Fruit fly (Drosophila melanogaster) whole organism, wandering third instar larva: Measurements from ENCODE around the gene CG7970.

Experiments
- Abd-B ChIP-seq: fragments of >200 bp; optimal IDR thresholded peaks from 2 replicates; lab custom pipeline; 2017; ENCODE audit warnings: missing biosample characterization, missing genetic modification characterization
- CG32264 ChIP-seq: fragments of 200-800 bp; sonication (Bioruptor generic); optimal IDR thresholded peaks from 2 replicates; lab custom pipeline; 2016; ENCODE audit warnings: missing biosample characterization, missing genetic modification characterization
- CG9705 ChIP-seq: fragments of 200-800 bp; sonication (Bioruptor generic); optimal IDR thresholded peaks from 2 replicates; lab custom pipeline; 2018; ENCODE audit warnings: missing biosample characterization, mild to moderate bottlenecking, missing genetic modification characterization
- CrebA ChIP-seq: fragments of 200-800 bp; sonication (Bioruptor generic); optimal IDR thresholded peaks from 2 replicates; lab custom pipeline; 2016; ENCODE audit warnings: missing biosample characterization, mild to moderate bottlenecking, missing genetic modification characterization, borderline replicate concordance
- Dfd ChIP-seq: fragments of >200 bp; optimal IDR thresholded peaks from 2 replicates; lab custom pipeline; 2017; ENCODE audit warnings: missing biosample characterization, missing genetic modification characterization
- Dif ChIP-seq: fragments of 200-275, 200-300 bp; sonication (Bioruptor generic); optimal IDR thresholded peaks from 2 replicates; lab custom pipeline; 2018; ENCODE audit warnings: missing biosample characterization, missing genetic modification characterization; ENCODE audit not compliant: partially characterized antibody
- GATAd ChIP-seq: sonication (Bioruptor generic); optimal IDR thresholded peaks from 2 replicates; lab custom pipeline; 2016; ENCODE audit warnings: missing biosample characterization, missing genetic modification characterization
- HLH106 ChIP-seq: fragments of 200-800 bp; optimal IDR thresholded peaks from 3 replicates; lab custom pipeline; 2019; ENCODE audit warnings: missing biosample characterization, mild to moderate bottlenecking, missing genetic modification characterization, moderate library complexity
- Hnf4 ChIP-seq: fragments of 200-800 bp; sonication (Bioruptor generic); optimal IDR thresholded peaks from 2 replicates; lab custom pipeline; 2016; ENCODE audit warnings: missing biosample characterization, mild to moderate bottlenecking, missing genetic modification characterization
- Hr78 ChIP-seq: fragments of >200 bp; optimal IDR thresholded peaks from 2 replicates; lab custom pipeline; 2017; ENCODE audit warnings: missing biosample characterization, missing genetic modification characterization
- Hr83 ChIP-seq: fragments of 200-300 bp; sonication (Bioruptor generic); optimal IDR thresholded peaks from 2 replicates; lab custom pipeline; 2016; ENCODE audit warnings: missing biosample characterization, mild to moderate bottlenecking, missing genetic modification characterization, moderate library complexity; ENCODE audit not compliant: poor library complexity, severe bottlenecking
- Jra ChIP-seq: sonication (Bioruptor generic); optimal IDR thresholded peaks from 2 replicates; lab custom pipeline; 2016; ENCODE audit warnings: missing biosample characterization, missing genetic modification characterization
- Mio ChIP-seq: sonication (Bioruptor generic); optimal IDR thresholded peaks from 2 replicates; lab custom pipeline; 2016; ENCODE audit warnings: missing biosample characterization, missing genetic modification characterization
- Myc ChIP-seq: fragments of >200 bp; optimal IDR thresholded peaks from 2 replicates; lab custom pipeline; 2017
- N ChIP-seq: fragments of >200 bp; optimal IDR thresholded peaks from 2 replicates; lab custom pipeline; 2018; ENCODE audit warnings: missing biosample characterization, missing external identifiers, missing genetic modification characterization
- OdsH ChIP-seq: fragments of 200-800 bp; sonication (Bioruptor generic); optimal IDR thresholded peaks from 2 replicates; lab custom pipeline; 2016; ENCODE audit warnings: missing biosample characterization, mild to moderate bottlenecking, missing genetic modification characterization
- Rel ChIP-seq, 2 experiments: fragments of 200-800 bp; sonication (Bioruptor generic) in 1 of 2; optimal IDR thresholded peaks; 2 replicates in 1 of 2; 3 replicates in 1 of 2; lab custom pipeline; 2016 to 2019; ENCODE audit warnings: mild to moderate bottlenecking in 2 of 2, missing biosample characterization in 2 of 2, missing genetic modification characterization in 2 of 2, moderate library complexity in 1 of 2
- Sp1 ChIP-seq: fragments of 200-800 bp; sonication (Bioruptor generic); optimal IDR thresholded peaks from 3 replicates; lab custom pipeline; 2019; ENCODE audit warnings: missing biosample characterization, mild to moderate bottlenecking, missing genetic modification characterization, moderate library complexity
- Vsx2 ChIP-seq: fragments of 200-300, 225-300 bp; sonication (Bioruptor generic); optimal IDR thresholded peaks from 2 replicates; lab custom pipeline; 2018; ENCODE audit warnings: missing biosample characterization, missing genetic modification characterization; ENCODE audit not compliant: partially characterized antibody
- br ChIP-seq: fragments of 200-800 bp; sonication (Bioruptor generic); optimal IDR thresholded peaks from 2 replicates; lab custom pipeline; 2016; ENCODE audit warnings: missing biosample characterization, missing genetic modification characterization
- brk ChIP-seq: fragments of 200-800 bp; sonication (Bioruptor generic); optimal IDR thresholded peaks from 2 replicates; lab custom pipeline; 2016; ENCODE audit warnings: missing biosample characterization, mild to moderate bottlenecking, missing genetic modification characterization
- dl ChIP-seq, 2 experiments: fragments of 175-275, 200-275 bp in 1 of 2; fragments of 200-275 bp in 1 of 2; sonication (Bioruptor generic); optimal IDR thresholded peaks; lab custom pipeline; 2018; ENCODE audit warnings: mild to moderate bottlenecking in 2 of 2, missing biosample characterization in 2 of 2, missing genetic modification characterization in 2 of 2, moderate library complexity in 2 of 2; ENCODE audit not compliant: partially characterized antibody in 2 of 2, insufficient read depth in 1 of 2
- dmrt93B ChIP-seq: fragments of 200-800 bp; sonication (Bioruptor generic); optimal IDR thresholded peaks from 2 replicates; lab custom pipeline; 2018; ENCODE audit warnings: missing biosample characterization, mild to moderate bottlenecking, missing genetic modification characterization
- dsf ChIP-seq: sonication (Bioruptor generic); optimal IDR thresholded peaks from 2 replicates; lab custom pipeline; 2016; ENCODE audit warnings: missing biosample characterization, missing genetic modification characterization, borderline replicate concordance
- ey ChIP-seq: fragments of 200-800 bp; sonication (Bioruptor generic); optimal IDR thresholded peaks from 2 replicates; lab custom pipeline; 2016; ENCODE audit warnings: missing biosample characterization, missing genetic modification characterization
- foxo ChIP-seq, 2 experiments: fragments of 200-800 bp; sonication (Bioruptor generic); optimal IDR thresholded peaks; 2 replicates in 1 of 2; 3 replicates in 1 of 2; lab custom pipeline; 2016 to 2017; ENCODE audit warnings: missing biosample characterization in 2 of 2, missing genetic modification characterization in 2 of 2
- fru ChIP-seq: fragments of 200-800 bp; sonication (Bioruptor generic); optimal IDR thresholded peaks from 3 replicates; lab custom pipeline; 2016; ENCODE audit warnings: missing biosample characterization, mild to moderate bottlenecking, missing genetic modification characterization
- h ChIP-seq: fragments of 200-800 bp; sonication (Bioruptor generic); optimal IDR thresholded peaks from 3 replicates; lab custom pipeline; 2016; ENCODE audit warnings: missing biosample characterization, mild to moderate bottlenecking, missing genetic modification characterization
- jim ChIP-seq: fragments of 175-275, 200-325 bp; sonication (Bioruptor generic); optimal IDR thresholded peaks from 2 replicates; lab custom pipeline; 2016; ENCODE audit warnings: missing biosample characterization, mild to moderate bottlenecking, missing genetic modification characterization
- lola ChIP-seq: fragments of >200 bp; optimal IDR thresholded peaks from 2 replicates; lab custom pipeline; 2017; ENCODE audit warnings: missing biosample characterization, missing genetic modification characterization
- pan ChIP-seq: fragments of >200 bp; optimal IDR thresholded peaks from 2 replicates; lab custom pipeline; 2017
- psq ChIP-seq: fragments of 200-800 bp; sonication (Bioruptor generic); optimal IDR thresholded peaks from 3 replicates; lab custom pipeline; 2017; ENCODE audit warnings: missing biosample characterization, mild to moderate bottlenecking, missing genetic modification characterization, moderate library complexity
- rgr ChIP-seq: fragments of 200-800 bp; sonication (Bioruptor generic); optimal IDR thresholded peaks from 3 replicates; lab custom pipeline; 2016; ENCODE audit warnings: missing biosample characterization, mild to moderate bottlenecking, missing genetic modification characterization
- sage ChIP-seq: fragments of 200-800 bp; sonication (Bioruptor generic); optimal IDR thresholded peaks from 2 replicates; lab custom pipeline; 2016; ENCODE audit warnings: missing biosample characterization, mild to moderate bottlenecking, missing genetic modification characterization
- sv ChIP-seq: fragments of 200-800 bp; sonication (Bioruptor generic); optimal IDR thresholded peaks from 3 replicates; lab custom pipeline; 2016; ENCODE audit warnings: missing biosample characterization, missing genetic modification characterization
- tai ChIP-seq: sonication (Bioruptor generic); optimal IDR thresholded peaks from 2 replicates; lab custom pipeline; 2016; ENCODE audit warnings: missing biosample characterization, missing genetic modification characterization
- usp ChIP-seq: fragments of >200 bp; optimal IDR thresholded peaks from 2 replicates; lab custom pipeline; 2017; ENCODE audit warnings: missing biosample characterization, missing genetic modification characterization
- woc ChIP-seq: sonication (Bioruptor generic); optimal IDR thresholded peaks from 2 replicates; lab custom pipeline; 2016; ENCODE audit warnings: missing biosample characterization, mild to moderate bottlenecking, missing genetic modification characterization

The CG7970 gene

dm6 chr3L:1702367-1702927, 49.9 kb downstream of the CG7970 start, which contains the start of gene CG13931:
Gene CG13931 (minus strand): TSS chr3L:1702407.
- TF ChIP-seq CrebA: no peak
- no peak for TF ChIP-seq usp (GFP tag; lab: Kevin White, UChicago)
- TF ChIP-seq dl (GFP tag; optimal IDR thresholded peaks at IDR 0.05; lab: Kevin White, UChicago; ENCODE audit: insufficient read depth in 1 of 2, partially characterized antibody in 2 of 2): no peak
- no peak for TF ChIP-seq GATAd (GFP tag; lab: Kevin White, UChicago)
- no peak for TF ChIP-seq psq (GFP tag; lab: Kevin White, UChicago)
- TF ChIP-seq Jra: no peak
- no peak for TF ChIP-seq Vsx2 (GFP tag; lab: Kevin White, UChicago)
- TF ChIP-seq jim (GFP tag; lab: Kevin White, UChicago): no peak
- no peak for TF ChIP-seq Dfd (GFP tag; lab: Kevin White, UChicago)
- TF ChIP-seq Dif: no peak
- peak; percentile 31 for TF ChIP-seq rgr (GFP tag; lab: Kevin White, UChicago)
- TF ChIP-seq br: peak; percentile 28
- TF ChIP-seq Sp1 (GFP tag; lab: Kevin White, UChicago): peak; percentile 29
- TF ChIP-seq Hr78 (GFP tag; lab: Kevin White, UChicago): no peak
- TF ChIP-seq lola (GFP tag; lab: Kevin White, UChicago): no peak
- no peak for TF ChIP-seq woc
- TF ChIP-seq Hr83 (GFP tag; lab: Kevin White, UChicago): no peak
- no peak for TF ChIP-seq CG9705 (GFP tag; lab: Kevin White, UChicago)
- peak in 1 of 2 experiments; percentile 41 for TF ChIP-seq foxo (GFP tag; optimal IDR thresholded peaks at IDR 0.05; lab: Kevin White, UChicago)
- TF ChIP-seq Myc (lab: Kevin White, UChicago): no peak
- peak; percentile 28 for TF ChIP-seq h (GFP tag; lab: Kevin White, UChicago)
- TF ChIP-seq dmrt93B (GFP tag; lab: Kevin White, UChicago): peak; percentile 13
- no peak for TF ChIP-seq sv (GFP tag; lab: Kevin White, UChicago)
- no peak for TF ChIP-seq dsf
- peak; percentile 22 for TF ChIP-seq HLH106 (tag; lab: Kevin White, UChicago)
- TF ChIP-seq Rel (GFP tag; optimal IDR thresholded peaks at IDR 0.05; lab: Kevin White, UChicago): no peak
- TF ChIP-seq Rel (tag; optimal IDR thresholded peaks at IDR 0.05; lab: Kevin White, UChicago): no peak
- no peak for TF ChIP-seq pan (lab: Kevin White, UChicago)
- TF ChIP-seq Mio (GFP tag; lab: Kevin White, UChicago): no peak
- TF ChIP-seq ey (GFP tag; lab: Kevin White, UChicago): peak; percentile 31
- no peak for TF ChIP-seq CG32264 (GFP tag; lab: Kevin White, UChicago)
- no peak for TF ChIP-seq Abd-B
- no peak for TF ChIP-seq Hnf4 (GFP tag; lab: Kevin White, UChicago)
- no peak for TF ChIP-seq brk (GFP tag; lab: Kevin White, UChicago)
- TF ChIP-seq N (GFP tag; lab: Kevin White, UChicago): no peak
- TF ChIP-seq OdsH (GFP tag; lab: Kevin White, UChicago): peak; percentile 16
- TF ChIP-seq sage: no peak
- TF ChIP-seq fru (GFP tag; lab: Kevin White, UChicago): peak; percentile 16
- TF ChIP-seq tai (GFP tag; lab: Kevin White, UChicago): no peak
